Worm (Caenorhabditis elegans) whole organism, midembryonic: ENCODE results near the gene Y62E10A.13.

Experiments
- T22C8.4 ChIP-seq: fragments of 200-800 bp; sonication (Bioruptor generic); IDR thresholded peaks from 2 replicates; pipeline ENCODE4 v1.3.6; 2022; ENCODE audit warnings: missing genetic modification characterization, missing compliant biosample characterization
- klf-2 ChIP-seq: fragments of 200-800 bp; sonication (Bioruptor generic); conservative IDR thresholded peaks from 2 replicates; pipeline ENCODE4 v1.3.6; 2022; ENCODE audit warnings: missing genetic modification reagents, missing genetic modification characterization, missing compliant biosample characterization
- ref-1 ChIP-seq: fragments of 200-800 bp; sonication (Bioruptor generic); conservative IDR thresholded peaks from 2 replicates; pipeline ENCODE4 v1.3.6; 2022; ENCODE audit warnings: missing genetic modification reagents, missing genetic modification characterization, missing compliant biosample characterization
- tab-1 ChIP-seq: fragments of 200-800 bp; sonication (Bioruptor generic); IDR thresholded peaks from 2 replicates; pipeline ENCODE4 v1.3.6; 2022; ENCODE audit warnings: missing genetic modification characterization, missing compliant biosample characterization

DNA sequence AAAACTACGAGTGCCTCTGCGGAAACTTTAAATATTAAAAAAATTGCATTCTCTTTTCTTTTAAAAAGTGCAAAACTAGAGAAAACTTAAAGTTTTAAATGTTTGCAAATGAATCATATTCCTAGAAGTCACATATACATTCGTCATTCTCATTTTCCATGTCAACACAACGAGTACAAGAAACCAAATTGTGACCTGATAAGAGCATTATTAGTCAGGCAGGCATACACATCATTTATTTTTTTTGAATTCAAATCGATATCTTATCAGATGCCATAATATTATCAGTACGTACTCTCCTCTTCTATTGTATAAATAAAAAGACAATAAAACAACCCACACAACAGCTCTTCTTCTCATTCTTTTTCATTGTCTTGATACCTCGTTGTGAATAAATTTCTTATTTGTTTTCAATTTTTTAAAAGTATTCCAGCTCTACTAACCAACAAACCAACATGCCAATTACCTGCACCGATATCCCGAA, 51.6 kb downstream of the Y62E10A.13 start, which contains the start of gene W02A2.9:
- TF ChIP-seq T22C8.4 (GFP tag; lab: Robert Waterston, UW) = no peak
- TF ChIP-seq klf-2 (GFP tag; lab: Robert Waterston, UW) = no peak
- no peak for TF ChIP-seq tab-1 (GFP tag; lab: Robert Waterston, UW)
- TF ChIP-seq ref-1 = no peak
